Worm (Caenorhabditis elegans) whole organism, L4 larva: ENCODE results near the gene F18E3.10.

Source experiments
- F37D6.2 ChIP-seq: sonication (generic microtip); optimal IDR thresholded peaks from 2 replicates; lab custom pipeline; 2016; ENCODE audit warnings: mild to moderate bottlenecking, missing genetic modification characterization, missing compliant biosample characterization
- F49E8.2 ChIP-seq: sonication (generic microtip); optimal IDR thresholded peaks from 2 replicates; lab custom pipeline; 2016; ENCODE audit warnings: missing compliant biosample characterization, mild to moderate bottlenecking, missing genetic modification characterization, borderline replicate concordance
- T20F7.1 ChIP-seq: fragments of 200-800 bp; sonication (Bioruptor generic); optimal IDR thresholded peaks from 2 replicates; lab custom pipeline; 2018; ENCODE audit warnings: mild to moderate bottlenecking, missing genetic modification characterization, missing compliant biosample characterization
- Y48G9A.11 ChIP-seq: fragments of 200-800 bp; sonication (Bioruptor generic); IDR thresholded peaks from 2 replicates; pipeline ENCODE4 v1.3.6; 2022; ENCODE audit warnings: missing genetic modification reagents, missing genetic modification characterization, missing compliant biosample characterization
- Y5F2A.4 ChIP-seq: fragments of 200-800 bp; sonication (Bioruptor generic); optimal IDR thresholded peaks from 2 replicates; lab custom pipeline; 2018; ENCODE audit warnings: mild to moderate bottlenecking, missing genetic modification characterization, missing compliant biosample characterization
- ZK546.5 ChIP-seq, 2 experiments: sonication (generic microtip); optimal IDR thresholded peaks; 2 replicates each; lab custom pipeline; 2017; ENCODE audit warnings: missing biosample characterization in 2 of 2, missing genetic modification characterization in 2 of 2
- ceh-20 ChIP-seq: fragments of 200-800 bp; sonication (Bioruptor generic); IDR thresholded peaks from 2 replicates; pipeline ENCODE4 v1.3.6; 2022; ENCODE audit warnings: missing genetic modification reagents, missing genetic modification characterization, missing compliant biosample characterization
- ceh-62 ChIP-seq: sonication (generic microtip); optimal IDR thresholded peaks from 2 replicates; lab custom pipeline; 2017; ENCODE audit warnings: missing biosample characterization, missing genetic modification characterization
- daf-12 ChIP-seq: fragments of 150-350 bp; optimal IDR thresholded peaks from 2 replicates; lab custom pipeline; 2014; ENCODE audit warnings: missing biosample characterization, missing genetic modification reagents, missing genetic modification characterization
- duxl-1 ChIP-seq: sonication (generic microtip); optimal IDR thresholded peaks from 2 replicates; lab custom pipeline; 2016; ENCODE audit warnings: mild to moderate bottlenecking, missing genetic modification characterization, moderate library complexity, missing compliant biosample characterization; ENCODE audit not compliant: poor library complexity
- egl-27 ChIP-seq: sonication (generic microtip); optimal IDR thresholded peaks from 3 replicates; lab custom pipeline; 2017; ENCODE audit warnings: missing biosample characterization, missing genetic modification reagents, missing genetic modification characterization
- egl-43 ChIP-seq: fragments of 200-800 bp; sonication (Bioruptor generic); IDR thresholded peaks from 2 replicates; pipeline ENCODE4 v1.3.6; 2022; ENCODE audit warnings: missing genetic modification reagents, missing genetic modification characterization, missing compliant biosample characterization
- gei-8 ChIP-seq: fragments of 200-800 bp; sonication (Bioruptor generic); optimal IDR thresholded peaks from 2 replicates; lab custom pipeline; 2018; ENCODE audit warnings: mild to moderate bottlenecking, missing genetic modification characterization, missing compliant biosample characterization
- hlh-30 ChIP-seq: sonication (generic microtip); optimal IDR thresholded peaks from 2 replicates; lab custom pipeline; 2017; ENCODE audit warnings: antibody characterized with exemption, mild to moderate bottlenecking, missing genetic modification characterization, missing compliant biosample characterization; ENCODE audit not compliant: insufficient read depth
- hmg-1.1 ChIP-seq: fragments of 200-800 bp; sonication (Bioruptor generic); IDR thresholded peaks from 2 replicates; pipeline ENCODE4 v1.3.6; 2022; ENCODE audit warnings: missing genetic modification reagents, missing genetic modification characterization, missing compliant biosample characterization
- lin-29 ChIP-seq: fragments of 200-800 bp; sonication (Bioruptor generic); IDR thresholded peaks from 2 replicates; pipeline ENCODE4 v1.3.6; 2022; ENCODE audit warnings: missing genetic modification reagents, missing genetic modification characterization, missing compliant biosample characterization
- lir-3 ChIP-seq: sonication (generic microtip); optimal IDR thresholded peaks from 2 replicates; lab custom pipeline; 2016; ENCODE audit warnings: mild to moderate bottlenecking, missing genetic modification characterization, missing compliant biosample characterization
- madf-9 ChIP-seq: fragments of 200-800 bp; sonication (Bioruptor generic); conservative IDR thresholded peaks from 2 replicates; pipeline ENCODE4 v1.3.6; 2022; ENCODE audit warnings: missing genetic modification reagents, missing genetic modification characterization, missing compliant biosample characterization
- mdl-1 ChIP-seq, 2 experiments: fragments of 150-350 bp in 1 of 2; sonication (generic microtip) in 1 of 2; optimal IDR thresholded peaks; 2 replicates each; lab custom pipeline; 2014 to 2017; ENCODE audit warnings: missing biosample characterization in 2 of 2, missing genetic modification characterization in 2 of 2
- mep-1 ChIP-seq: fragments of 150-350 bp; sonication (generic microtip); optimal IDR thresholded peaks from 3 replicates; lab custom pipeline; 2014; ENCODE audit warnings: missing biosample characterization, missing genetic modification characterization
- nhr-11 ChIP-seq: fragments of 150-350 bp; optimal IDR thresholded peaks from 2 replicates; lab custom pipeline; 2014; ENCODE audit warnings: missing biosample characterization, missing genetic modification characterization
- nhr-111 ChIP-seq: fragments of 200-800 bp; sonication (Bioruptor generic); optimal IDR thresholded peaks from 2 replicates; lab custom pipeline; 2018; ENCODE audit warnings: mild to moderate bottlenecking, missing genetic modification characterization, missing compliant biosample characterization
- nhr-237 ChIP-seq: sonication (generic microtip); optimal IDR thresholded peaks from 2 replicates; lab custom pipeline; 2017; ENCODE audit warnings: missing biosample characterization, missing genetic modification characterization
- nhr-28 ChIP-seq: fragments of 150-350 bp; optimal IDR thresholded peaks from 2 replicates; lab custom pipeline; 2014; ENCODE audit warnings: missing biosample characterization, missing genetic modification characterization
- nhr-42 ChIP-seq: fragments of 200-800 bp; sonication (Bioruptor generic); IDR thresholded peaks from 2 replicates; pipeline ENCODE4 v1.3.6; 2022; ENCODE audit warnings: missing genetic modification characterization, missing compliant biosample characterization
- nhr-48 ChIP-seq: sonication (generic microtip); optimal IDR thresholded peaks from 2 replicates; lab custom pipeline; 2016; ENCODE audit warnings: mild to moderate bottlenecking, missing genetic modification characterization, missing compliant biosample characterization
- rbr-2 ChIP-seq: sonication (generic microtip); optimal IDR thresholded peaks from 2 replicates; lab custom pipeline; 2016; ENCODE audit warnings: missing genotype, missing genetic modification characterization, missing compliant biosample characterization
- sdz-12 ChIP-seq: fragments of 200-800 bp; sonication (Bioruptor generic); optimal IDR thresholded peaks from 2 replicates; lab custom pipeline; 2018; ENCODE audit warnings: mild to moderate bottlenecking, missing genetic modification characterization, missing compliant biosample characterization
- set-16 ChIP-seq: fragments of 200-800 bp; sonication (Bioruptor generic); IDR thresholded peaks from 2 replicates; pipeline ENCODE4 v1.3.6; 2022; ENCODE audit warnings: missing genetic modification reagents, missing genetic modification characterization, missing compliant biosample characterization
- spr-1 ChIP-seq: sonication (generic microtip); optimal IDR thresholded peaks from 2 replicates; lab custom pipeline; 2016; ENCODE audit warnings: mild to moderate bottlenecking, missing genetic modification characterization, missing compliant biosample characterization
- tag-97 ChIP-seq: fragments of 200-800 bp; sonication (Bioruptor generic); IDR thresholded peaks from 2 replicates; pipeline ENCODE4 v1.3.6; 2022; ENCODE audit warnings: missing genetic modification characterization, missing compliant biosample characterization
- unc-62 ChIP-seq, 3 experiments: fragments of 150-350 bp in 1 of 3; sonication (generic microtip); optimal IDR thresholded peaks in 2 of 3; peaks in 1 of 3; 1 replicate in 1 of 3; 2 replicates in 2 of 3; lab custom pipeline; 2014 to 2017; ENCODE audit warnings: missing biosample characterization in 3 of 3, missing genetic modification characterization in 3 of 3, missing genetic modification reagents in 3 of 3, missing genotype in 1 of 3
- zag-1 ChIP-seq: fragments of 150-350 bp; optimal IDR thresholded peaks from 2 replicates; lab custom pipeline; 2014; ENCODE audit warnings: missing biosample characterization, missing genetic modification characterization
- ztf-7 ChIP-seq: fragments of 150-350 bp; optimal IDR thresholded peaks from 2 replicates; lab custom pipeline; 2014; ENCODE audit warnings: missing biosample characterization, missing genetic modification characterization

F18E3.10 gene

ce11 chrV:7464696-7465095, 40.5 kb upstream of the F18E3.10 start, which contains the start of gene srh-89:
Gene srh-89, minus strand, starts transcription at chrV:7464796.
- TF ChIP-seq madf-9: no peak
- no peak for TF ChIP-seq sdz-12 (GFP tag; lab: Kevin White, UChicago)
- no peak for TF ChIP-seq nhr-11 (tag; lab: Kevin White, UChicago)
- no peak for TF ChIP-seq egl-43
- no peak for TF ChIP-seq rbr-2 (tag; lab: Kevin White, UChicago)
- no peak for TF ChIP-seq nhr-111 (GFP tag; lab: Kevin White, UChicago)
- no peak for TF ChIP-seq nhr-42
- TF ChIP-seq F49E8.2 (tag; lab: Kevin White, UChicago): no peak
- TF ChIP-seq hmg-1.1: no peak

- TF ChIP-seq T20F7.1 (GFP tag; lab: Kevin White, UChicago) (no peak), zag-1 (tag; lab: Kevin White, UChicago) (no peak), nhr-28 (tag; lab: Kevin White, UChicago) (no peak), lin-29 (no peak), egl-27 (tag; lab: Kevin White, UChicago) (no peak), sdz-12 (GFP tag; lab: Kevin White, UChicago) (no peak), nhr-48 (no peak), hlh-30 (tag; lab: Kevin White, UChicago) (no peak), nhr-237 (tag; lab: Kevin White, UChicago) (no peak), ZK546.5 (tag; optimal IDR thresholded peaks at IDR 0.05; lab: Kevin White, UChicago) (no peak), Y5F2A.4 (GFP tag; lab: Kevin White, UChicago) (no peak), duxl-1 (tag; lab: Kevin White, UChicago) (no peak), ztf-7 (tag; lab: Kevin White, UChicago) (no peak), spr-1 (tag; lab: Kevin White, UChicago) (no peak), mdl-1 (tag; optimal IDR thresholded peaks at IDR 0.05; lab: Kevin White, UChicago) (no peak), lir-3 (no peak), set-16 (GFP tag; lab: Robert Waterston, UW) (no peak), mep-1 (tag; lab: Kevin White, UChicago) (no peak)
- TF ChIP-seq, all 104 proteins: peak for 0
Measured at ce11 chrV:7460898-7461297, 36.7 kb upstream of the F18E3.10 start, which contains the start of gene srh-92. Gene srh-92, minus strand, starts transcription at chrV:7460998.

DNA sequence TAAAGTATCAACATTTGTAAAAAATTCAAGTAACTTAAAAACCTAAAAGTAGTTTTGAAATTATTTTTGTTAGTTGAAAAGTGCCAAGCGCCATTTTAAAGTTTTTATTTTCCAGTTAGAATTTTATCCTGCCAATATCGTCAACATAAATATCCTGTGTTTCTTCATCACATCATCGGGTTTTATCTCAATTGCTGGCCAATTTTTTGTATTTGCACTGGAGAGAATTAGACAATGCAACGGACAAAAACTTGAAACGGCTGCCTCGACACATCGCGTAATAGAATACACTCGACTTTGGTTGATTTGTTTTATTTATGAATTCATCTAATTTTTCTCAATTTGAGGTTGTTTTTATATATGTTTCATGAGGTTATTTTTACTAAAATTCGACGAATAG, 30.8 kb upstream of the F18E3.10 start, which contains the start of gene F25E5.2:
F25E5.2 (plus strand) TSS at position 301 of the 400 bp plus-strand sequence.
- TF ChIP-seq gei-8: no peak
- TF ChIP-seq egl-43: no peak
- no peak for TF ChIP-seq Y48G9A.11 (GFP tag; lab: Robert Waterston, UW)
- no peak for TF ChIP-seq tag-97 (GFP tag; lab: Robert Waterston, UW)
- TF ChIP-seq ZK546.5 (tag; optimal IDR thresholded peaks at IDR 0.05; lab: Kevin White, UChicago): no peak
- TF ChIP-seq unc-62 (GFP tag; optimal IDR thresholded peaks at IDR 0.05 in 1 of 2; lab: Kevin White, UChicago): no peak
- TF ChIP-seq unc-62 (tag; optimal IDR thresholded peaks at IDR 0.05; lab: Kevin White, UChicago): no peak
- TF ChIP-seq F37D6.2 (tag; lab: Kevin White, UChicago): no peak
- TF ChIP-seq ceh-62 (tag; lab: Kevin White, UChicago): no peak
- no peak for TF ChIP-seq nhr-28 (tag; lab: Kevin White, UChicago)
- no peak for TF ChIP-seq ceh-20
- TF ChIP-seq daf-12 (tag; lab: Kevin White, UChicago): no peak
- no peak for TF ChIP-seq zag-1 (tag; lab: Kevin White, UChicago)
- no peak for TF ChIP-seq egl-27 (tag; lab: Kevin White, UChicago)

ce11 chrV:7454236-7454635, 30.0 kb upstream of the F18E3.10 start, which contains the start of gene try-8:
Gene try-8, minus strand, starts transcription at chrV:7454336.
- no peak for TF ChIP-seq lir-3
